Fruit fly (Drosophila melanogaster) Kc167 (cell line): Measurements from ENCODE around the gene mura.

Experiments
- Sin3A ChIP-seq: fragments of >200 bp; optimal IDR thresholded peaks from 2 replicates; lab custom pipeline; 2018; ENCODE audit warnings: missing external identifiers
- h ChIP-seq: fragments of >200 bp; optimal IDR thresholded peaks from 3 replicates; lab custom pipeline; 2018; ENCODE audit warnings: missing external identifiers
- ttk ChIP-seq: sonication (Bioruptor generic); optimal IDR thresholded peaks from 2 replicates; lab custom pipeline; 2017; ENCODE audit warnings: missing external identifiers

DNA sequence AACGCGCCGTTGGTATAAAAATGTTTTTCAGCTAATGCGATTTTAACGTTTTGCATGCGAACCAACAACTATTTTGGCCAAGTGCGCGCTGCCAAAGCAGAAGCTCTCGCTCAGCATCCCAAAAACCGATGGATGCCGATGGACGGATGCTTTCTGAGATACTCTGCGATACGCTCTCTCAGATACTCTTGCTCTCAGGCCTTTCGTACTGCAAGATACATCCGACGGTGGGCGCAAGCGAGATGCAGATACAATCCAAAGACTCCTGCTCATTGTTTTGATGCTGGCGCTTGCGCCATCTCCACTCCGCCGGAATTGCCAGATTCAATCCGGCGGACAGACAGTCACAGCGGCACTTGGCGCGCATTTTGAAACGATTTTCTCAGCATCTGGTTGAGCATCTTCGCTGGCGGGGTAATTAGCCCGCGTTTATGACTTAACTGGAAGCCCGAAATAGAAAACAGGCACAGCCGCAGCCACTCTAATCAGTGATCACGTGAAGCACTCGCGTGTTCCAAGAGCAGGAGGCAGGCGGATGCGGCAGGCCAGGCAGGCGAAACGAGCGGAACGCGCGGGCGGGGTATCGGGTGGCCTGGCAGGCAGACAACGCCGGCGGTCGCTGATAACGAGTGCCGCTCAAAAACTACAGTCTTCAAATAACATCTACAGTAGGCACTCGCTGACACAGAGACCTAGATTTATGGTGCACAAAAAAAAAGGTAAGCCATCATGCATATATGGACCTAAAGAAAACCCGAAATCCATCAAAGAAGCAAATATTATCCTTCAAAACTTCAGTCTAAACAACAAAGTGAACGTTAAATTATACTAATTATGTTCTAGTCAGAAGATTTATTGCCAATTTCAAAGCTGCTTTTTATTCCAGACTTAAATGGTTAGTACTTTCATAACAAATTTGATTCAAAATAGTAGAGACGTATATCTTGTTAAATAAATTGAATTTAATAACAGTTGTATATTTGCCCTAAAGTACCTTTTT, 57.7 kb downstream of the mura start, which contains the start of gene CG16779:
- TF ChIP-seq Sin3A (lab: Kevin White, UChicago) (no peak), h (lab: Kevin White, UChicago) (no peak), ttk (lab: Kevin White, UChicago) (no peak)
